Fruit fly (Drosophila melanogaster) whole organism, prepupa: ENCODE measurements around the gene Eno.
A peak's percentile ranks its signal among the peaks of the same experiment; 100 is the strongest.

ENCODE experiments used
- Blimp-1 ChIP-seq: fragments of 200-800 bp; sonication (Bioruptor generic); optimal IDR thresholded peaks from 3 replicates; lab custom pipeline; 2017; ENCODE audit warnings: missing biosample characterization, missing genetic modification characterization, mild to moderate bottlenecking, moderate library complexity, missing genetic modification reagents
- CG10631 ChIP-seq: fragments of 200-800 bp; sonication (Bioruptor generic); optimal IDR thresholded peaks from 2 replicates; lab custom pipeline; 2016; ENCODE audit warnings: missing biosample characterization, missing genetic modification characterization
- CG10669 ChIP-seq: fragments of 200-800 bp; sonication (Bioruptor generic); optimal IDR thresholded peaks from 3 replicates; lab custom pipeline; 2018; ENCODE audit warnings: missing biosample characterization, mild to moderate bottlenecking, missing genetic modification characterization, moderate library complexity
- CG11294 ChIP-seq: fragments of 200-800 bp; sonication (Bioruptor generic); IDR thresholded peaks from 2 replicates; pipeline ENCODE4 v1.3.6; 2022; ENCODE audit warnings: missing biosample characterization, missing genetic modification characterization
- CG11762 ChIP-seq: fragments of 200-800 bp; sonication (Bioruptor generic); optimal IDR thresholded peaks from 3 replicates; lab custom pipeline; 2016; ENCODE audit warnings: missing biosample characterization, missing genetic modification characterization; ENCODE audit not compliant: insufficient read depth
- CG11902 ChIP-seq: fragments of 200-800 bp; sonication (Bioruptor generic); optimal IDR thresholded peaks from 3 replicates; lab custom pipeline; 2016; ENCODE audit warnings: missing biosample characterization, missing genetic modification characterization
- CG1621 ChIP-seq: fragments of 200-800 bp; sonication (Bioruptor generic); optimal IDR thresholded peaks from 3 replicates; lab custom pipeline; 2018; ENCODE audit warnings: missing biosample characterization, mild to moderate bottlenecking, missing genetic modification characterization
- CG16779 ChIP-seq: fragments of 200-800 bp; sonication (Bioruptor generic); optimal IDR thresholded peaks from 3 replicates; lab custom pipeline; 2017; ENCODE audit warnings: missing biosample characterization, mild to moderate bottlenecking, missing genetic modification characterization
- CG32006 ChIP-seq: fragments of 200-800 bp; sonication (Bioruptor generic); optimal IDR thresholded peaks from 3 replicates; lab custom pipeline; 2017; ENCODE audit warnings: missing biosample characterization, mild to moderate bottlenecking, missing genetic modification characterization
- CG34406 ChIP-seq: fragments of 200-800 bp; sonication (Bioruptor generic); optimal IDR thresholded peaks from 3 replicates; lab custom pipeline; 2016; ENCODE audit warnings: missing biosample characterization, missing genetic modification characterization
- CG3919 ChIP-seq: fragments of 200-800 bp; sonication (Bioruptor generic); optimal IDR thresholded peaks from 3 replicates; lab custom pipeline; 2016; ENCODE audit warnings: missing biosample characterization, missing genetic modification characterization
- CG4318 ChIP-seq: fragments of 200-800 bp; sonication (Bioruptor generic); optimal IDR thresholded peaks from 3 replicates; lab custom pipeline; 2017; ENCODE audit warnings: missing biosample characterization, mild to moderate bottlenecking, missing genetic modification characterization
- CG6276 ChIP-seq: fragments of 200-800 bp; sonication (Bioruptor generic); optimal IDR thresholded peaks from 2 replicates; lab custom pipeline; 2017; ENCODE audit warnings: missing biosample characterization, mild to moderate bottlenecking, missing genetic modification characterization
- CG6792 ChIP-seq: fragments of 200-800 bp; sonication (Bioruptor generic); optimal IDR thresholded peaks from 3 replicates; lab custom pipeline; 2016; ENCODE audit warnings: missing biosample characterization, missing genetic modification characterization
- CG6808 ChIP-seq: fragments of 200-800 bp; sonication (Bioruptor generic); optimal IDR thresholded peaks from 3 replicates; lab custom pipeline; 2017; ENCODE audit warnings: missing biosample characterization, missing genetic modification characterization, mild to moderate bottlenecking, moderate library complexity, missing genetic modification reagents
- CG6854 ChIP-seq: fragments of 200-800 bp; sonication (Bioruptor generic); optimal IDR thresholded peaks from 2 replicates; lab custom pipeline; 2017; ENCODE audit warnings: missing biosample characterization, mild to moderate bottlenecking, missing genetic modification characterization
- CG7368 ChIP-seq: fragments of 200-800 bp; sonication (Bioruptor generic); optimal IDR thresholded peaks from 3 replicates; lab custom pipeline; 2016; ENCODE audit warnings: missing biosample characterization, missing genetic modification characterization
- CG8119 ChIP-seq: fragments of 200-800 bp; sonication (Bioruptor generic); IDR thresholded peaks from 3 replicates; pipeline ENCODE4 v1.3.6; 2022; ENCODE audit warnings: missing biosample characterization, missing genetic modification characterization
- CG8319 ChIP-seq: fragments of 200-800 bp; sonication (Bioruptor generic); optimal IDR thresholded peaks from 3 replicates; lab custom pipeline; 2016; ENCODE audit warnings: missing biosample characterization, missing genetic modification characterization
- CG8632 ChIP-seq: fragments of 200-800 bp; sonication (Bioruptor generic); optimal IDR thresholded peaks from 3 replicates; lab custom pipeline; 2016; ENCODE audit warnings: missing biosample characterization, missing genetic modification characterization
- CG9139 ChIP-seq: fragments of 200-800 bp; sonication (Bioruptor generic); optimal IDR thresholded peaks from 3 replicates; lab custom pipeline; 2017; ENCODE audit warnings: missing biosample characterization, mild to moderate bottlenecking, missing genetic modification characterization
- Eip75B ChIP-seq: fragments of 200-800 bp; sonication (Bioruptor generic); optimal IDR thresholded peaks from 3 replicates; lab custom pipeline; 2016; ENCODE audit warnings: missing biosample characterization, missing genetic modification characterization
- Eip93F ChIP-seq: fragments of 200-800 bp; sonication (Bioruptor generic); optimal IDR thresholded peaks from 2 replicates; lab custom pipeline; 2016; ENCODE audit warnings: missing biosample characterization, mild to moderate bottlenecking, missing genetic modification characterization
- Ets21C ChIP-seq: fragments of 200-800 bp; sonication (Bioruptor generic); optimal IDR thresholded peaks from 3 replicates; lab custom pipeline; 2016; ENCODE audit warnings: missing biosample characterization, missing genetic modification characterization
- Ets96B ChIP-seq: fragments of 200-800 bp; optimal IDR thresholded peaks from 2 replicates; lab custom pipeline; 2019; ENCODE audit warnings: missing biosample characterization, mild to moderate bottlenecking, missing genetic modification characterization, moderate library complexity
- Gug ChIP-seq: fragments of 200-800 bp; sonication (Bioruptor generic); IDR thresholded peaks from 2 replicates; pipeline ENCODE4 v1.3.6; 2022; ENCODE audit warnings: missing biosample characterization, missing genetic modification characterization
- Hr38 ChIP-seq: sonication (Bioruptor generic); optimal IDR thresholded peaks from 2 replicates; lab custom pipeline; 2016; ENCODE audit warnings: missing biosample characterization, missing genetic modification characterization
- Hr39 ChIP-seq: fragments of 200-800 bp; sonication (Bioruptor generic); optimal IDR thresholded peaks from 2 replicates; lab custom pipeline; 2016; ENCODE audit warnings: missing biosample characterization, missing genetic modification characterization
- Hr4 ChIP-seq: fragments of 200-800 bp; sonication (Bioruptor generic); optimal IDR thresholded peaks from 3 replicates; lab custom pipeline; 2016; ENCODE audit warnings: missing biosample characterization, missing genetic modification characterization
- Lpt ChIP-seq: fragments of 200-800 bp; sonication (Bioruptor generic); optimal IDR thresholded peaks from 3 replicates; lab custom pipeline; 2016; ENCODE audit warnings: missing biosample characterization, missing genetic modification characterization
- Met ChIP-seq: fragments of 200-800 bp; sonication (Bioruptor generic); optimal IDR thresholded peaks from 3 replicates; lab custom pipeline; 2016; ENCODE audit warnings: missing biosample characterization, missing genetic modification characterization
- OdsH ChIP-seq: fragments of 200-800 bp; sonication (Bioruptor generic); optimal IDR thresholded peaks from 3 replicates; lab custom pipeline; 2016; ENCODE audit warnings: missing biosample characterization, missing genetic modification characterization
- Smox ChIP-seq: fragments of 200-800 bp; sonication (Bioruptor generic); optimal IDR thresholded peaks from 3 replicates; lab custom pipeline; 2016; ENCODE audit warnings: missing biosample characterization, missing genetic modification characterization
- Sox14 ChIP-seq: fragments of 200-800 bp; sonication (Bioruptor generic); optimal IDR thresholded peaks from 3 replicates; lab custom pipeline; 2016; ENCODE audit warnings: missing biosample characterization, missing genetic modification characterization
- Sox15 ChIP-seq: fragments of 200-800 bp; sonication (Bioruptor generic); optimal IDR thresholded peaks from 3 replicates; lab custom pipeline; 2016; ENCODE audit warnings: missing biosample characterization, missing genetic modification characterization
- achi ChIP-seq: fragments of 200-800 bp; sonication (Bioruptor generic); optimal IDR thresholded peaks from 3 replicates; lab custom pipeline; 2016; ENCODE audit warnings: missing biosample characterization, missing genetic modification characterization
- acj6 ChIP-seq: fragments of 200-800 bp; sonication (Bioruptor generic); optimal IDR thresholded peaks from 3 replicates; lab custom pipeline; 2016; ENCODE audit warnings: missing biosample characterization, missing genetic modification characterization
- cyc ChIP-seq: fragments of 200-800 bp; sonication (Bioruptor generic); optimal IDR thresholded peaks from 3 replicates; lab custom pipeline; 2016; ENCODE audit warnings: missing biosample characterization, missing genetic modification characterization
- dac ChIP-seq: fragments of 200-800 bp; sonication (Bioruptor generic); optimal IDR thresholded peaks from 2 replicates; lab custom pipeline; 2017; ENCODE audit warnings: missing biosample characterization, mild to moderate bottlenecking, missing genetic modification characterization
- dsx ChIP-seq: fragments of 200-800 bp; optimal IDR thresholded peaks from 3 replicates; lab custom pipeline; 2019; ENCODE audit warnings: missing biosample characterization, mild to moderate bottlenecking, missing genetic modification characterization, moderate library complexity; ENCODE audit not compliant: poor library complexity, severe bottlenecking
- eg ChIP-seq: fragments of 200-800 bp; sonication (Bioruptor generic); IDR thresholded peaks from 3 replicates; pipeline ENCODE4 v1.3.6; 2022; ENCODE audit warnings: missing biosample characterization, missing genetic modification characterization
- esn ChIP-seq: fragments of 200-800 bp; sonication (Bioruptor generic); optimal IDR thresholded peaks from 2 replicates; lab custom pipeline; 2016; ENCODE audit warnings: missing biosample characterization, mild to moderate bottlenecking, missing genetic modification characterization, moderate library complexity
- fd59A ChIP-seq: fragments of 200-800 bp; sonication (Bioruptor generic); optimal IDR thresholded peaks from 2 replicates; lab custom pipeline; 2017; ENCODE audit warnings: missing biosample characterization, mild to moderate bottlenecking, missing genetic modification characterization, missing genetic modification reagents
- fd85E ChIP-seq: fragments of 200-800 bp; sonication (Bioruptor generic); optimal IDR thresholded peaks from 3 replicates; lab custom pipeline; 2016; ENCODE audit warnings: missing biosample characterization, missing genetic modification characterization
- fkh ChIP-seq: fragments of 200-800 bp; sonication (Bioruptor generic); optimal IDR thresholded peaks from 3 replicates; lab custom pipeline; 2017; ENCODE audit warnings: missing biosample characterization, mild to moderate bottlenecking, missing genetic modification characterization, moderate library complexity
- lz ChIP-seq: fragments of 200-800 bp; sonication (Bioruptor generic); optimal IDR thresholded peaks from 3 replicates; lab custom pipeline; 2016; ENCODE audit warnings: missing biosample characterization, missing genetic modification characterization
- pdm3 ChIP-seq: fragments of 200-800 bp; sonication (Bioruptor generic); optimal IDR thresholded peaks from 3 replicates; lab custom pipeline; 2016; ENCODE audit warnings: missing biosample characterization, missing genetic modification characterization
- salr ChIP-seq, 2 experiments: fragments of 200-800 bp; sonication (Bioruptor generic); optimal IDR thresholded peaks; 3 replicates each; lab custom pipeline; 2016 to 2018; ENCODE audit warnings: missing biosample characterization in 2 of 2, missing genetic modification characterization in 2 of 2, mild to moderate bottlenecking in 1 of 2
- spab ChIP-seq: fragments of 200-800 bp; sonication (Bioruptor generic); optimal IDR thresholded peaks from 2 replicates; lab custom pipeline; 2017; ENCODE audit warnings: missing biosample characterization, mild to moderate bottlenecking, missing genetic modification characterization, missing genetic modification reagents
- ss ChIP-seq, 2 experiments: fragments of 200-800 bp; sonication (Bioruptor generic); optimal IDR thresholded peaks; 2 replicates in 1 of 2; 3 replicates in 1 of 2; lab custom pipeline; 2017 to 2018; ENCODE audit warnings: mild to moderate bottlenecking in 2 of 2, missing biosample characterization in 2 of 2, missing genetic modification characterization in 2 of 2, moderate library complexity in 1 of 2
- svp ChIP-seq: fragments of 200-800 bp; sonication (Bioruptor generic); peaks from one replicate; lab custom pipeline; 2016; ENCODE audit warnings: missing biosample characterization, missing genetic modification characterization
- vri ChIP-seq: fragments of 200-800 bp; sonication (Bioruptor generic); optimal IDR thresholded peaks from 3 replicates; lab custom pipeline; 2016; ENCODE audit warnings: missing biosample characterization, mild to moderate bottlenecking, missing genetic modification characterization

Gene Eno

dm6 chr2L:1729607-1730011 lies at the start of gene Eno, which contains the start of gene CG31937:
Gene Eno (minus strand): TSS chr2L:1729636.
Gene CG31937 (plus strand): TSS chr2L:1729887.
- TF ChIP-seq Gug (GFP tag; lab: Robert Waterston, UW) (peak; percentile 49), dac (peak; percentile 73), CG6808 (GFP tag; lab: Kevin White, UChicago) (peak; percentile 42), Sox14 (GFP tag; lab: Kevin White, UChicago) (peak; percentile 81), Met (peak; percentile 48), salr (GFP tag; optimal IDR thresholded peaks at IDR 0.05; lab: Kevin White, UChicago) (peak in 1 of 2 experiments; percentile 47), Hr39 (GFP tag; lab: Kevin White, UChicago) (peak; percentile 51), cyc (GFP tag; lab: Kevin White, UChicago) (peak; percentile 32), lz (GFP tag; lab: Kevin White, UChicago) (peak; percentile 47), spab (GFP tag; lab: Kevin White, UChicago) (no peak), esn (GFP tag; lab: Kevin White, UChicago) (peak; percentile 74), Ets21C (GFP tag; lab: Kevin White, UChicago) (peak; percentile 41), OdsH (GFP tag; lab: Kevin White, UChicago) (peak; percentile 72), fd59A (GFP tag; lab: Kevin White, UChicago) (no peak), svp (peak; percentile 85), pdm3 (GFP tag; lab: Kevin White, UChicago) (peak; percentile 76), Hr38 (GFP tag; lab: Kevin White, UChicago) (peak; percentile 13), CG6276 (peak; percentile 56), CG34406 (GFP tag; lab: Kevin White, UChicago) (peak; percentile 19), Sox15 (GFP tag; lab: Kevin White, UChicago) (no peak), vri (GFP tag; lab: Kevin White, UChicago) (peak; percentile 55), CG11902 (no peak), Smox (GFP tag; lab: Kevin White, UChicago) (peak; percentile 29), CG32006 (peak; percentile 74), CG1621 (peak; percentile 41), fkh (GFP tag; lab: Kevin White, UChicago) (no peak), CG10669 (GFP tag; lab: Kevin White, UChicago) (peak; percentile 1), CG11762 (GFP tag; lab: Kevin White, UChicago) (peak; percentile 34), CG11294 (GFP tag; lab: Robert Waterston, UW) (no peak), CG3919 (GFP tag; lab: Kevin White, UChicago) (peak; percentile 51), achi (GFP tag; lab: Kevin White, UChicago) (peak; percentile 47), CG16779 (tag; lab: Kevin White, UChicago) (peak; percentile 16), Eip75B (GFP tag; lab: Kevin White, UChicago) (peak; percentile 43), ss (GFP tag; optimal IDR thresholded peaks at IDR 0.05; lab: Kevin White, UChicago) (peak in 1 of 2 experiments; percentile 30), fd85E (GFP tag; lab: Kevin White, UChicago) (no peak), CG7368 (GFP tag; lab: Kevin White, UChicago) (peak; percentile 7), Hr4 (GFP tag; lab: Kevin White, UChicago) (peak; percentile 77), eg (GFP tag; lab: Robert Waterston, UW) (peak; percentile 42; the same call in 2 of the 3 replicates), CG8119 (GFP tag; lab: Robert Waterston, UW) (peak; percentile 67), Blimp-1 (GFP tag; lab: Kevin White, UChicago) (no peak), CG4318 (GFP tag; lab: Kevin White, UChicago) (peak; percentile 41), Eip93F (GFP tag; lab: Kevin White, UChicago) (no peak), acj6 (GFP tag; lab: Kevin White, UChicago) (peak; percentile 44), dsx (GFP tag; lab: Kevin White, UChicago) (peak; percentile 15), CG6792 (GFP tag; lab: Kevin White, UChicago) (peak; percentile 9), CG8632 (GFP tag; lab: Kevin White, UChicago) (no peak), CG10631 (peak; percentile 54), Ets96B (tag; lab: Kevin White, UChicago) (peak; percentile 15), Lpt (peak; percentile 28), CG6854 (GFP tag; lab: Kevin White, UChicago) (peak; percentile 21), CG8319 (GFP tag; lab: Kevin White, UChicago) (no peak), CG9139 (GFP tag; lab: Kevin White, UChicago) (peak; percentile 14)
